Fruit fly (Drosophila melanogaster) whole organism, embryonic: ENCODE measurements around the gene Tfb4.

Source experiments
- Atf-2 ChIP-seq: fragments of 200-800 bp; sonication (Bioruptor generic); optimal IDR thresholded peaks from 2 replicates; lab custom pipeline; 2016; ENCODE audit warnings: missing biosample characterization, missing genetic modification characterization
- C15 ChIP-seq: fragments of 200-800 bp; sonication (Bioruptor generic); IDR thresholded peaks from 3 replicates; pipeline ENCODE4 v1.3.6; 2022; ENCODE audit warnings: missing biosample characterization, missing genetic modification characterization
- CG10274 ChIP-seq: fragments of 200-800 bp; sonication (Bioruptor generic); optimal IDR thresholded peaks from 3 replicates; lab custom pipeline; 2017; ENCODE audit warnings: missing biosample characterization, mild to moderate bottlenecking, missing genetic modification characterization
- CG12659 ChIP-seq: fragments of 200-800 bp; sonication (Bioruptor generic); optimal IDR thresholded peaks from 3 replicates; lab custom pipeline; 2017; ENCODE audit warnings: mild to moderate bottlenecking, missing biosample characterization, missing genetic modification reagents, missing genetic modification characterization
- CG13894 ChIP-seq: fragments of 200-800 bp; sonication (Bioruptor generic); optimal IDR thresholded peaks from 3 replicates; lab custom pipeline; 2018; ENCODE audit warnings: missing biosample characterization, mild to moderate bottlenecking, missing genetic modification characterization, moderate library complexity
- CG18011 ChIP-seq: fragments of 200-800 bp; sonication (Bioruptor generic); optimal IDR thresholded peaks from 2 replicates; lab custom pipeline; 2017; ENCODE audit warnings: missing biosample characterization, missing genetic modification characterization, mild to moderate bottlenecking, moderate library complexity, missing genotype
- CG18476 ChIP-seq: fragments of 200-800 bp; sonication (Bioruptor generic); optimal IDR thresholded peaks from 2 replicates; lab custom pipeline; 2016; ENCODE audit warnings: missing biosample characterization, mild to moderate bottlenecking, missing genetic modification characterization
- CG18599 ChIP-seq: fragments of 200-800 bp; sonication (Bioruptor generic); optimal IDR thresholded peaks from 3 replicates; lab custom pipeline; 2017; ENCODE audit warnings: missing biosample characterization, missing genetic modification characterization, mild to moderate bottlenecking, moderate library complexity, missing genetic modification reagents
- CG2199 ChIP-seq: fragments of 200-800 bp; sonication (Bioruptor generic); IDR thresholded peaks from 3 replicates; pipeline ENCODE4 v1.3.6; 2022; ENCODE audit warnings: missing biosample characterization, missing genetic modification characterization
- CG31388 ChIP-seq: fragments of 200-800 bp; sonication (Bioruptor generic); optimal IDR thresholded peaks from 2 replicates; lab custom pipeline; 2016; ENCODE audit warnings: missing biosample characterization, missing genetic modification characterization
- CG3163 ChIP-seq: fragments of 200-800 bp; sonication (Bioruptor generic); optimal IDR thresholded peaks from 3 replicates; lab custom pipeline; 2016; ENCODE audit warnings: missing biosample characterization, missing genetic modification characterization
- CG33213 ChIP-seq: fragments of 200-800 bp; sonication (Bioruptor generic); optimal IDR thresholded peaks from 3 replicates; lab custom pipeline; 2016; ENCODE audit warnings: missing biosample characterization, missing genetic modification characterization
- CG33557 ChIP-seq: fragments of 200-800 bp; sonication (Bioruptor generic); optimal IDR thresholded peaks from 2 replicates; lab custom pipeline; 2019; ENCODE audit warnings: missing biosample characterization, mild to moderate bottlenecking, missing genetic modification characterization, moderate library complexity
- CG34224 ChIP-seq: fragments of 200-800 bp; sonication (Bioruptor generic); IDR thresholded peaks from 3 replicates; pipeline ENCODE4 v1.3.6; 2022; ENCODE audit warnings: missing biosample characterization, missing genetic modification characterization; ENCODE audit not compliant: partially characterized antibody
- CG34376 ChIP-seq: fragments of 200-800 bp; sonication (Bioruptor generic); optimal IDR thresholded peaks from 2 replicates; lab custom pipeline; 2018; ENCODE audit warnings: missing biosample characterization, mild to moderate bottlenecking, missing genetic modification characterization
- CG4707 ChIP-seq: fragments of 200-800 bp; sonication (Bioruptor generic); optimal IDR thresholded peaks from 2 replicates; lab custom pipeline; 2018; ENCODE audit warnings: missing biosample characterization, mild to moderate bottlenecking, missing genetic modification characterization, moderate library complexity
- CG5245 ChIP-seq: fragments of 200-800 bp; sonication (Bioruptor generic); optimal IDR thresholded peaks from 3 replicates; lab custom pipeline; 2016; ENCODE audit warnings: missing biosample characterization, missing genetic modification characterization
- CG6254 ChIP-seq: fragments of 200-800 bp; sonication (Bioruptor generic); optimal IDR thresholded peaks from 3 replicates; lab custom pipeline; 2017; ENCODE audit warnings: mild to moderate bottlenecking, missing biosample characterization, missing genetic modification reagents, missing genetic modification characterization
- CG8089 ChIP-seq: fragments of 200-800 bp; sonication (Bioruptor generic); optimal IDR thresholded peaks from 3 replicates; lab custom pipeline; 2016; ENCODE audit warnings: missing biosample characterization, missing genetic modification characterization
- CG8281 ChIP-seq: fragments of 200-800 bp; sonication (Bioruptor generic); optimal IDR thresholded peaks from 2 replicates; lab custom pipeline; 2018; ENCODE audit warnings: missing biosample characterization, mild to moderate bottlenecking, missing genetic modification characterization, moderate library complexity
- CG8359 ChIP-seq: fragments of 200-800 bp; sonication (Bioruptor generic); optimal IDR thresholded peaks from 2 replicates; lab custom pipeline; 2017; ENCODE audit warnings: missing biosample characterization, mild to moderate bottlenecking, missing genetic modification characterization, borderline replicate concordance
- CG9437 ChIP-seq: fragments of 200-800 bp; sonication (Bioruptor generic); optimal IDR thresholded peaks from 2 replicates; lab custom pipeline; 2018; ENCODE audit warnings: missing biosample characterization, mild to moderate bottlenecking, missing genetic modification characterization
- CG9609 ChIP-seq: fragments of 200-800 bp; sonication (Bioruptor generic); optimal IDR thresholded peaks from 3 replicates; lab custom pipeline; 2016; ENCODE audit warnings: missing biosample characterization, missing genetic modification characterization
- CG9797 ChIP-seq: fragments of 200-800 bp; sonication (Bioruptor generic); optimal IDR thresholded peaks from 3 replicates; lab custom pipeline; 2018; ENCODE audit warnings: missing biosample characterization, mild to moderate bottlenecking, missing genetic modification characterization
- CG9932 ChIP-seq: fragments of 200-800 bp; sonication (Bioruptor generic); IDR thresholded peaks from 2 replicates; pipeline ENCODE4 v1.3.6; 2022; ENCODE audit warnings: missing biosample characterization, missing genetic modification characterization
- CHES-1-like ChIP-seq: fragments of 200-800 bp; sonication (Bioruptor generic); optimal IDR thresholded peaks from 2 replicates; lab custom pipeline; 2016; ENCODE audit warnings: missing biosample characterization, missing genetic modification characterization
- CTCF ChIP-seq: fragments of 200-800 bp; sonication (Bioruptor generic); optimal IDR thresholded peaks from 2 replicates; lab custom pipeline; 2017; ENCODE audit warnings: missing biosample characterization, mild to moderate bottlenecking, missing genetic modification characterization, moderate library complexity
- Chrac-16 ChIP-seq: fragments of 200-800 bp; sonication (Bioruptor generic); optimal IDR thresholded peaks from 3 replicates; lab custom pipeline; 2016; ENCODE audit warnings: missing biosample characterization, missing genetic modification characterization
- E2f1 ChIP-seq: fragments of 200-800 bp; sonication (Bioruptor generic); IDR thresholded peaks from 2 replicates; pipeline ENCODE4 v1.3.6; 2022; ENCODE audit warnings: missing biosample characterization, missing genetic modification characterization
- Gug ChIP-seq: fragments of 200-800 bp; sonication (Bioruptor generic); IDR thresholded peaks from 4 replicates; pipeline ENCODE4 v1.3.6; 2022; ENCODE audit warnings: missing biosample characterization, missing genetic modification characterization
- Mes4 ChIP-seq: fragments of 200-800 bp; sonication (Bioruptor generic); optimal IDR thresholded peaks from 2 replicates; lab custom pipeline; 2016; ENCODE audit warnings: missing biosample characterization, missing genetic modification characterization
- NC2β ChIP-seq: fragments of 200-800 bp; sonication (Bioruptor generic); optimal IDR thresholded peaks from 2 replicates; lab custom pipeline; 2016; ENCODE audit warnings: missing biosample characterization, missing genetic modification characterization
- Sry-δ ChIP-seq: fragments of 200-800 bp; sonication (Bioruptor generic); optimal IDR thresholded peaks from 2 replicates; lab custom pipeline; 2016; ENCODE audit warnings: missing biosample characterization, missing genetic modification characterization
- Trl ChIP-seq, 3 experiments: fragments of >200 bp in 2 of 3; fragments of 200-800 bp in 1 of 3; sonication (Bioruptor generic) in 1 of 3; optimal IDR thresholded peaks; 2 replicates in 1 of 3; 3 replicates in 2 of 3; lab custom pipeline; 2016 to 2017; ENCODE audit warnings: missing biosample characterization in 1 of 3, missing genetic modification characterization in 1 of 3
- bcd ChIP-seq: fragments of 200-800 bp; sonication (Bioruptor generic); optimal IDR thresholded peaks from 2 replicates; lab custom pipeline; 2017; ENCODE audit warnings: missing biosample characterization, mild to moderate bottlenecking, missing genetic modification characterization
- bowl ChIP-seq: fragments of 200-800 bp; sonication (Bioruptor generic); IDR thresholded peaks from 2 replicates; pipeline ENCODE4 v1.3.6; 2022; ENCODE audit warnings: missing biosample characterization, missing genetic modification characterization
- crc ChIP-seq: fragments of 200-800 bp; sonication (Bioruptor generic); optimal IDR thresholded peaks from 2 replicates; lab custom pipeline; 2016; ENCODE audit warnings: missing biosample characterization, missing genetic modification characterization
- en ChIP-seq: fragments of 200-800 bp; sonication (Bioruptor generic); optimal IDR thresholded peaks from 2 replicates; lab custom pipeline; 2016; ENCODE audit warnings: missing biosample characterization, missing genetic modification characterization
- fd96Cb ChIP-seq: fragments of 200-800 bp; sonication (Bioruptor generic); optimal IDR thresholded peaks from 2 replicates; lab custom pipeline; 2018; ENCODE audit warnings: missing biosample characterization, mild to moderate bottlenecking, missing genetic modification characterization, moderate library complexity
- gce ChIP-seq: fragments of 200-800 bp; sonication (Bioruptor generic); IDR thresholded peaks from 3 replicates; pipeline ENCODE4 v1.3.6; 2022; ENCODE audit warnings: missing biosample characterization, missing genetic modification characterization
- gcm2 ChIP-seq: fragments of 200-800 bp; sonication (Bioruptor generic); optimal IDR thresholded peaks from 2 replicates; lab custom pipeline; 2016; ENCODE audit warnings: missing biosample characterization, missing genetic modification characterization
- mld ChIP-seq: fragments of 200-800 bp; sonication (Bioruptor generic); IDR thresholded peaks from 3 replicates; pipeline ENCODE4 v1.3.6; 2022; ENCODE audit warnings: missing biosample characterization, missing genetic modification characterization; ENCODE audit not compliant: partially characterized antibody
- pfk ChIP-seq: fragments of 200-800 bp; sonication (Bioruptor generic); optimal IDR thresholded peaks from 2 replicates; lab custom pipeline; 2018; ENCODE audit warnings: missing biosample characterization, mild to moderate bottlenecking, missing genetic modification characterization, moderate library complexity
- ranshi ChIP-seq: fragments of 200-800 bp; sonication (Bioruptor generic); IDR thresholded peaks from 2 replicates; pipeline ENCODE4 v1.3.6; 2022; ENCODE audit warnings: missing biosample characterization, missing genetic modification characterization
- sna ChIP-seq: fragments of 200-800 bp; sonication (Bioruptor generic); IDR thresholded peaks from 2 replicates; pipeline ENCODE4 v1.3.6; 2022; ENCODE audit warnings: missing biosample characterization, missing genetic modification characterization; ENCODE audit not compliant: partially characterized antibody
- so ChIP-seq: fragments of 200-800 bp; sonication (Bioruptor generic); IDR thresholded peaks from 3 replicates; pipeline ENCODE4 v1.3.6; 2022; ENCODE audit warnings: missing biosample characterization, missing genetic modification characterization
- sug ChIP-seq: fragments of 200-800 bp; optimal IDR thresholded peaks from 2 replicates; lab custom pipeline; 2019; ENCODE audit warnings: missing biosample characterization, mild to moderate bottlenecking, missing genetic modification characterization, moderate library complexity
- usp ChIP-seq: fragments of >200 bp; optimal IDR thresholded peaks from 2 replicates; lab custom pipeline; 2017; ENCODE audit warnings: missing biosample characterization, missing genetic modification characterization
- zf30C ChIP-seq: fragments of 200-800 bp; sonication (Bioruptor generic); optimal IDR thresholded peaks from 3 replicates; lab custom pipeline; 2018; ENCODE audit warnings: missing biosample characterization, mild to moderate bottlenecking, missing genetic modification characterization

Gene Tfb4

DNA sequence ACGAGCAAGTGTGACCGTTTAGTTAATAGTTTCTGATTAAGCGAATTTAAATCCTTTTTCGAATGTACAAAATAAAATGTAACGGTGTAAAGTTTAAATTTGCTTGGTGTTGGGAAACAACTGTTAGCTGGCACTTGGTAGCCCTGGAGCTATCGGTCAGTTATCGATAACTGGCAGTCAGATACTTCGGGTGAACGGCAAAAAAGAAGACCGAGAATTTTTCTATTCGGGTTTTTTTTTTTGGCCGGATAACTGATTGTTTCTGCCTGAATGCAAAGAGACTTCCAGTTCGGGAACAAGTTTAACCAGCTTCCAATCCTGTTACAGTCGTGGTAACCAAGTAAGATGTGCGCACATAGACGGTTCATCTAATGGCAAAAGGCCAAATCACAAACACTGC is 27.0 kb upstream of the Tfb4 start, which contains the start of gene CG4896 (continued):
- TF ChIP-seq CG34376 (GFP tag; lab: Kevin White, UChicago) (peak; percentile 7), Gug (GFP tag; lab: Robert Waterston, UW) (no peak), Sry-δ (GFP tag; lab: Kevin White, UChicago) (peak; percentile 74)

DNA sequence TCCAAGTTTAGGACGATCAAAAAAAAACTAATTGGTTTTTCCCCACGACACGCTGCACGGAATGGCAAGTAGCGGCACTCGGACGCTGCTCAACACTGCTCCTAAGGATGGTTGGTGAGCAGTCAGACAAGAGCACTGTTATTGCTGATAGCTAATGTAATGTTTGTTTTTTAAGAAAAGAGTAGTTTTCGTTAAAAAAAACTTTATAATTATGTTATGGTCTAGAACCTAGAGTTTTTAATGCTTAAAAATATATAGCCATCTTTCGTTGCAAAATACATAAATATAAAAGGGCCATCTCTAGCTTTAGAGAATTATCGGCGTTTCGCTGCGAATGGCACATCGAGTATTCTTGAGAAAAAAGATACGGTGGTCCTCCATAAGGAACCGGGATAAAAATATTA is 22.2 kb upstream of the Tfb4 start, which contains the start of the genes Charon and CG4887:
Charon (minus strand) TSS at position 102 of the 404 bp plus-strand sequence.
CG4887 (plus strand) TSS at position 306 of the 404 bp plus-strand sequence.
- TF ChIP-seq CG8281 (tag; lab: Kevin White, UChicago) (no peak), CG9797 (peak; percentile 5), gcm2 (peak; percentile 61), fd96Cb (tag; lab: Kevin White, UChicago) (peak; percentile 65), sug (tag; lab: Kevin White, UChicago) (no peak), pfk (GFP tag; lab: Kevin White, UChicago) (peak; percentile 22), CG34224 (GFP tag; lab: Robert Waterston, UW) (peak; percentile 48; the same call in 2 of the 3 replicates), gce (GFP tag; lab: Robert Waterston, UW) (peak; percentile 55; the same call in 1 of the 3 replicates), CG9609 (GFP tag; lab: Kevin White, UChicago) (peak; percentile 84), en (GFP tag; lab: Kevin White, UChicago) (peak; percentile 38), CG4707 (no peak), CG3163 (GFP tag; lab: Kevin White, UChicago) (peak; percentile 52), CG18599 (GFP tag; lab: Kevin White, UChicago) (peak; percentile 87), CHES-1-like (GFP tag; lab: Kevin White, UChicago) (peak; percentile 91), CG9932 (GFP tag; lab: Robert Waterston, UW) (peak; percentile 93), sna (GFP tag; lab: Robert Waterston, UW) (peak; percentile 69), usp (GFP tag; lab: Kevin White, UChicago) (no peak), NC2β (peak; percentile 79), so (peak; percentile 11; the same call in 1 of the 3 replicates), CG18011 (GFP tag; lab: Kevin White, UChicago) (peak; percentile 77), Chrac-16 (GFP tag; lab: Kevin White, UChicago) (peak; percentile 89), CG33213 (GFP tag; lab: Kevin White, UChicago) (peak; percentile 78), CG8359 (GFP tag; lab: Kevin White, UChicago) (no peak), CG12659 (GFP tag; lab: Kevin White, UChicago) (peak; percentile 88), Trl (optimal IDR thresholded peaks at IDR 0.05; lab: Kevin White, UChicago) (no peak), Trl (GFP tag; optimal IDR thresholded peaks at IDR 0.05; lab: Kevin White, UChicago) (peak; percentile 86), bcd (GFP tag; lab: Kevin White, UChicago) (peak; percentile 73), E2f1 (GFP tag; lab: Robert Waterston, UW) (peak; percentile 77), CTCF (GFP tag; lab: Kevin White, UChicago) (no peak), CG31388 (peak; percentile 57), CG8089 (GFP tag; lab: Kevin White, UChicago) (peak; percentile 79), CG2199 (GFP tag; lab: Robert Waterston, UW) (no peak), Sry-δ (GFP tag; lab: Kevin White, UChicago) (peak; percentile 96), CG5245 (peak; percentile 66), crc (GFP tag; lab: Kevin White, UChicago) (peak; percentile 65), ranshi (peak; percentile 80; the same call in 1 of the 2 replicates), CG6254 (GFP tag; lab: Kevin White, UChicago) (no peak), CG9437 (GFP tag; lab: Kevin White, UChicago) (peak; percentile 67), bowl (GFP tag; lab: Robert Waterston, UW) (no peak), CG18476 (GFP tag; lab: Kevin White, UChicago) (no peak), zf30C (GFP tag; lab: Kevin White, UChicago) (no peak), Mes4 (peak; percentile 67), CG13894 (tag; lab: Kevin White, UChicago) (peak; percentile 86), CG33557 (peak; percentile 82), Atf-2 (GFP tag; lab: Kevin White, UChicago) (peak; percentile 68), CG10274 (peak; percentile 3), mld (GFP tag; lab: Robert Waterston, UW) (no peak), C15 (GFP tag; lab: Robert Waterston, UW) (peak; percentile 58; the same call in 1 of the 3 replicates)
